Worm (Caenorhabditis elegans) whole organism, L4 larva: ENCODE results near the gene ttr-57.

Source experiments
- D1046.2 ChIP-seq: fragments of 200-800 bp; sonication (Bioruptor generic); IDR thresholded peaks from 2 replicates; pipeline ENCODE4 v1.3.6; 2022; ENCODE audit warnings: missing genetic modification characterization, missing compliant biosample characterization
- daf-12 ChIP-seq: fragments of 150-350 bp; optimal IDR thresholded peaks from 2 replicates; lab custom pipeline; 2014; ENCODE audit warnings: missing biosample characterization, missing genetic modification reagents, missing genetic modification characterization
- lin-15B ChIP-seq: fragments of 150-350 bp; sonication (generic microtip); optimal IDR thresholded peaks from 3 replicates; lab custom pipeline; 2014; ENCODE audit warnings: missing biosample characterization, missing genetic modification characterization
- nhr-102 ChIP-seq: sonication (generic microtip); optimal IDR thresholded peaks from 2 replicates; lab custom pipeline; 2016; ENCODE audit warnings: mild to moderate bottlenecking, missing genetic modification characterization, moderate library complexity, missing compliant biosample characterization

ce11 chrV:20639294-20639693 lies 34.4 kb downstream of the ttr-57 start, which contains the start of gene srxa-14:
- TF ChIP-seq nhr-102 (tag; lab: Kevin White, UChicago) (no peak), D1046.2 (no peak), lin-15B (tag; lab: Kevin White, UChicago) (no peak), daf-12 (tag; lab: Kevin White, UChicago) (no peak)
